Worm (Caenorhabditis elegans) whole organism, L2 larva: ENCODE data around the gene mppb-1.

Experiments
- ZK546.5 ChIP-seq: sonication (generic microtip); optimal IDR thresholded peaks from 2 replicates; lab custom pipeline; 2017; ENCODE audit warnings: missing biosample characterization, missing genetic modification characterization
- aly-2 ChIP-seq: fragments of 150-350 bp; optimal IDR thresholded peaks from 2 replicates; lab custom pipeline; 2014; ENCODE audit warnings: missing biosample characterization, missing genetic modification characterization
- ceh-16 ChIP-seq: fragments of 150-350 bp; optimal IDR thresholded peaks from 2 replicates; lab custom pipeline; 2014; ENCODE audit warnings: missing biosample characterization, missing genetic modification characterization
- ceh-82 ChIP-seq: fragments of 150-350 bp; optimal IDR thresholded peaks from 2 replicates; lab custom pipeline; 2014; ENCODE audit warnings: missing biosample characterization, missing genetic modification characterization
- dmd-4 ChIP-seq: sonication (generic microtip); optimal IDR thresholded peaks from 2 replicates; lab custom pipeline; 2017; ENCODE audit warnings: missing biosample characterization, missing genetic modification characterization
- mdl-1 ChIP-seq, 2 experiments: fragments of 150-350 bp in 1 of 2; sonication (generic microtip) in 1 of 2; optimal IDR thresholded peaks; 2 replicates each; lab custom pipeline; 2017; ENCODE audit warnings: missing biosample characterization in 2 of 2, missing genetic modification characterization in 2 of 2
- nhr-12 ChIP-seq: fragments of 150-350 bp; optimal IDR thresholded peaks from 2 replicates; lab custom pipeline; 2014; ENCODE audit warnings: missing biosample characterization, missing genetic modification characterization
- nhr-23 ChIP-seq: fragments of 150-350 bp; optimal IDR thresholded peaks from 2 replicates; lab custom pipeline; 2014; ENCODE audit warnings: missing biosample characterization, missing genetic modification reagents, missing genetic modification characterization
- unc-62 ChIP-seq: fragments of 150-350 bp; optimal IDR thresholded peaks from 2 replicates; lab custom pipeline; 2014; ENCODE audit warnings: missing biosample characterization, missing genetic modification reagents, missing genetic modification characterization

ce11 chrIV:9116452-9116851 is 42.0 kb downstream of the mppb-1 start:
- TF ChIP-seq mdl-1 (tag; optimal IDR thresholded peaks at IDR 0.05; lab: Kevin White, UChicago) (no peak), ceh-16 (tag; lab: Kevin White, UChicago) (no peak), ceh-82 (tag; lab: Kevin White, UChicago) (no peak), dmd-4 (tag; lab: Kevin White, UChicago) (no peak), aly-2 (tag; lab: Kevin White, UChicago) (no peak), nhr-12 (tag; lab: Kevin White, UChicago) (no peak), unc-62 (GFP tag; lab: Kevin White, UChicago) (no peak), ZK546.5 (tag; lab: Kevin White, UChicago) (no peak), nhr-23 (tag; lab: Kevin White, UChicago) (no peak)
